Worm (Caenorhabditis elegans) whole organism, L3 larva: Measurements from ENCODE around the gene mrpl-36.

Experiments
- aly-2 ChIP-seq: fragments of 150-350 bp; optimal IDR thresholded peaks from 2 replicates; lab custom pipeline; 2014; ENCODE audit warnings: missing biosample characterization, missing genetic modification characterization
- ama-1 ChIP-seq: fragments of 150-350 bp; optimal IDR thresholded peaks from 2 replicates; lab custom pipeline; 2018
- ceh-16 ChIP-seq: sonication (generic microtip); optimal IDR thresholded peaks from 2 replicates; lab custom pipeline; 2017; ENCODE audit warnings: missing biosample characterization, missing genetic modification characterization
- egl-27 ChIP-seq: sonication (generic microtip); optimal IDR thresholded peaks from 4 replicates; lab custom pipeline; 2017; ENCODE audit warnings: missing biosample characterization, missing genetic modification reagents, missing genetic modification characterization
- elt-1 ChIP-seq: fragments of 150-350 bp; optimal IDR thresholded peaks from 2 replicates; lab custom pipeline; 2014; ENCODE audit warnings: missing biosample characterization, missing genetic modification characterization
- elt-2 ChIP-seq: sonication (generic microtip); optimal IDR thresholded peaks from 2 replicates; lab custom pipeline; 2016; ENCODE audit warnings: missing genetic modification reagents, mild to moderate bottlenecking, missing genetic modification characterization, missing compliant biosample characterization
- fkh-10 ChIP-seq: sonication (generic microtip); optimal IDR thresholded peaks from 2 replicates; lab custom pipeline; 2017; ENCODE audit warnings: missing biosample characterization, missing genetic modification reagents, missing genetic modification characterization
- fos-1 ChIP-seq: fragments of 150-350 bp; optimal IDR thresholded peaks from 2 replicates; lab custom pipeline; 2014; ENCODE audit warnings: missing biosample characterization, missing genetic modification characterization
- lin-15B ChIP-seq: fragments of 150-350 bp; optimal IDR thresholded peaks from 2 replicates; lab custom pipeline; 2014; ENCODE audit warnings: missing biosample characterization, missing genetic modification characterization
- lsy-12 ChIP-seq: sonication (generic microtip); optimal IDR thresholded peaks from 2 replicates; lab custom pipeline; 2016; ENCODE audit warnings: mild to moderate bottlenecking, missing genetic modification characterization, missing compliant biosample characterization
- nfya-1 ChIP-seq: sonication (generic microtip); optimal IDR thresholded peaks from 2 replicates; lab custom pipeline; 2017; ENCODE audit warnings: missing genetic modification characterization, mild to moderate bottlenecking, missing compliant biosample characterization, antibody characterized with exemption, moderate library complexity; ENCODE audit not compliant: insufficient read depth
- nhr-12 ChIP-seq: fragments of 150-350 bp; optimal IDR thresholded peaks from 2 replicates; lab custom pipeline; 2014; ENCODE audit warnings: missing biosample characterization, missing genetic modification characterization
- nhr-23 ChIP-seq: fragments of 150-350 bp; optimal IDR thresholded peaks from 2 replicates; lab custom pipeline; 2014; ENCODE audit warnings: missing biosample characterization, missing genetic modification reagents, missing genetic modification characterization
- nhr-25 ChIP-seq: sonication (generic microtip); optimal IDR thresholded peaks from 2 replicates; lab custom pipeline; 2017; ENCODE audit warnings: missing biosample characterization, missing genetic modification characterization
- nhr-43 ChIP-seq: sonication (generic microtip); optimal IDR thresholded peaks from 2 replicates; lab custom pipeline; 2016; ENCODE audit warnings: mild to moderate bottlenecking, missing genetic modification characterization, missing compliant biosample characterization; ENCODE audit not compliant: poor library complexity, severe bottlenecking
- pha-4 ChIP-seq: fragments of 150-350 bp; optimal IDR thresholded peaks from 2 replicates; lab custom pipeline; 2014; ENCODE audit warnings: missing biosample characterization, missing genetic modification reagents, missing genetic modification characterization
- pqm-1 ChIP-seq: fragments of 150-350 bp; optimal IDR thresholded peaks from 2 replicates; lab custom pipeline; 2017; ENCODE audit warnings: missing biosample characterization, missing genetic modification characterization, inconsistent platforms
- skn-1 ChIP-seq: fragments of 150-350 bp; optimal IDR thresholded peaks from 2 replicates; lab custom pipeline; 2014; ENCODE audit warnings: missing biosample characterization, missing genetic modification characterization
- snpc-4 ChIP-seq: fragments of 150-350 bp; optimal IDR thresholded peaks from 2 replicates; lab custom pipeline; 2014; ENCODE audit warnings: missing biosample characterization, missing genetic modification characterization
- tbx-2 ChIP-seq: sonication (generic microtip); optimal IDR thresholded peaks from 2 replicates; lab custom pipeline; 2016; ENCODE audit warnings: mild to moderate bottlenecking, missing genetic modification characterization, missing compliant biosample characterization

mrpl-36 gene

DNA sequence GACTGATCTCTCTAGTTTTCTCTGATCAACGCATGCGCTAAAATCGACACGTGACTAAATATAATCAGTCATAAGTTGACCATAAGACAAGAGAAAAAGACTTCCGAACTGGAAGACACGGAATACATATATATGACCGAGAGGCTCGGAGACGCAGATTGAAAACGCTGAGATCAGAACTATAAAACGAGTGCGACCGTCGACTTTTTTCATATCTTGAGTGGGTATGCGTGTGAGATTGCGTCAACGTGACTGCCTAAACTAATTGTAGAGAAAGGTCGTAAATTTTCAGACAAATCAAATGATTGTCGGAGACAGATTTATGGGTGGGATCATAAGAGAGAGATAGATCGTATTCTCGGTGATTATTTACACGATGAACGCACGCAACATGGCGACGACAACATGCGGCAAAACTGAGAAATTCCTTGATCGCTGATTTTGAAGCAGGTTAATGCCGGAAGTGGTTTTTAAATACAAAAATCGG lies 40.3 kb downstream of the mrpl-36 start (continued):
- TF ChIP-seq nhr-43 (tag; lab: Kevin White, UChicago), result peak; percentile 80
- no peak for TF ChIP-seq pha-4 (tag; lab: Kevin White, UChicago)
- peak; percentile 48 for TF ChIP-seq pqm-1 (tag; lab: Kevin White, UChicago)
- TF ChIP-seq lin-15B (tag; lab: Kevin White, UChicago), result no peak
- peak; percentile 82 for TF ChIP-seq ama-1
- no peak for TF ChIP-seq aly-2 (tag; lab: Kevin White, UChicago)

DNA sequence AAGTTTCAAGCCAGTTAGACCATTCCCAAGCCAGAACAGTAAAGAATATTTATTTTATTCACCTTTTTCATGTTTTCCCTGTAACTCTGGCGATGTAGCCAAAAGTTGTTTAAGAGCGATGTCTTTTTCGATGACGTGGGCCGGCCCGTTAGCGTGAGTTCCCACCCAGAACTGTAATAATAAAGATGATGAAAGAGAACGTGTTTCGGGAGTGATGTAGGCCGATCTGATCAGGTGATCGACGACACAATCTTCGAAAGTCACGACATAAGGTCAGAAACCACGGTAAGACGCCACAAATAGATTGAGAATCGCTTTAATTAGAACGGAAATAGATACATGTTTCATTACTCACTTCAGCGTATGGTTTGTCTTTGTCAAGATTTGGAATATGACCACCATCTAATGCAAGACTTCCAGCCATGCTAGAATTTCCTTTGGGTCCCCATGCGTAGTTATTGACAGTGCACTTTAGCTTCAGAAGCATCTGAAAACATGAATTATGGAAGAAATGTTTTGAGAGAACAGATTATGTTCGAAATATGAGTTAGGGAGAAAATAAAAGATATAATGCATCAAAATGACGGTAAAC lies 40.9 kb downstream of the mrpl-36 start, which contains the start of gene ZK632.4:
Gene ZK632.4, minus strand, starts transcription at position 487 of the 592 bp plus-strand sequence.
- TF ChIP-seq nhr-23 (tag; lab: Kevin White, UChicago) (peak; percentile 53), fos-1 (tag; lab: Kevin White, UChicago) (no peak), nhr-25 (tag; lab: Kevin White, UChicago) (peak; percentile 26)

DNA sequence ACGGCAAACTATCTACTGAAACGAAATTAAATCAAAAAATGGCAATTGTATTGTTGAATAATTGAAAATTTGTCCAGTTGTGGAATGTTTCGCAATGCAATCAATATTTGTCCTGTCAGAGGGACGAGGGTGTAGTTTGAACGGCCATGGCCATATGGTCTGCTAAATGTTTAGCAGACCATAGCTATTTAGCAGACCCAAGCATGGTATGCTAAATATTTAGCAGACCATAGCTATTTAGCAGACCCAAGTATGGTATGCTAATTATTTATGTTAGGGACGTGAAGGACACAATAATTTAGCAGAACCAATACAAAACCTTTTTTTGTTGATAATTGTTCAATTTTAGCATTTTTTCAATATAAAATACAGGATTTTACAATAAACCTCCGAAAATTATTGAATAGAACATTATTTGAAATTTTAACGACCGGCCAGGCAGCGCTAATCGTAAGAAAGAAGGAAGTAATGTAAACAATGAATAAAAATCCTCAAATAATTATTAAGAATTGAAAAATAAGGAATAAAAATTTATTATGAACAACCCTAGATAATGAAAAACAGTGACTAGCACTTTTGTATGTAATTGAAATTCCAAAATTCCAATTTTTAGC lies 42.8 kb downstream of the mrpl-36 start, which contains the start of gene riok-3:
Gene riok-3, minus strand, starts transcription at position 15 of the 614 bp plus-strand sequence.
- TF ChIP-seq skn-1 (tag; lab: Kevin White, UChicago), result no peak
- TF ChIP-seq ama-1, result peak; percentile 62
- peak; percentile 33 for TF ChIP-seq nhr-25 (tag; lab: Kevin White, UChicago)
- TF ChIP-seq nhr-23 (tag; lab: Kevin White, UChicago), result peak; percentile 36
- TF ChIP-seq nfya-1 (tag; lab: Kevin White, UChicago), result peak; percentile 12
- TF ChIP-seq tbx-2 (tag; lab: Kevin White, UChicago), result no peak
- no peak for TF ChIP-seq fos-1 (tag; lab: Kevin White, UChicago)
- peak; percentile 20 for TF ChIP-seq elt-2 (tag; lab: Kevin White, UChicago)
- TF ChIP-seq nhr-12 (tag; lab: Kevin White, UChicago), result no peak

DNA sequence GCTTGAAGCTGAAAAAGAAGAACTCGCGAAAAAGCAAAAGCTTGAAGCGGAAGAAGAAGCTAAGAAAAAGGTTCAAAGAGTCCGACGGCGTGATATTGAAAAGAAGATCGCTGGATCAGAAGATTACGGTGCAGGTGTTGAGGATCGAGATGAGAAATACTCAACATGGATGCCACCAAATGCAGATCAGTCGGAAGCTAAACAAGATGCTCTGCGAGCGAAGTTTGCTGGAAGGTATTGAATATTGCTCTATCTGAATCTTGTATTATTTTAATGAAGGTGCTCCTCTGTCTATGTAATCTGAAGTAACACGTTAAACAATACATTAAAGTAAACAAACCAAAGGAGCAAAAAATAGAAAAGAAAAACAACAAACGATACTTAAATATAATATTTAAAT lies 45.9 kb downstream of the mrpl-36 start:
- peak; percentile 50 for TF ChIP-seq ama-1
- no peak for TF ChIP-seq egl-27 (tag; lab: Kevin White, UChicago)

DNA sequence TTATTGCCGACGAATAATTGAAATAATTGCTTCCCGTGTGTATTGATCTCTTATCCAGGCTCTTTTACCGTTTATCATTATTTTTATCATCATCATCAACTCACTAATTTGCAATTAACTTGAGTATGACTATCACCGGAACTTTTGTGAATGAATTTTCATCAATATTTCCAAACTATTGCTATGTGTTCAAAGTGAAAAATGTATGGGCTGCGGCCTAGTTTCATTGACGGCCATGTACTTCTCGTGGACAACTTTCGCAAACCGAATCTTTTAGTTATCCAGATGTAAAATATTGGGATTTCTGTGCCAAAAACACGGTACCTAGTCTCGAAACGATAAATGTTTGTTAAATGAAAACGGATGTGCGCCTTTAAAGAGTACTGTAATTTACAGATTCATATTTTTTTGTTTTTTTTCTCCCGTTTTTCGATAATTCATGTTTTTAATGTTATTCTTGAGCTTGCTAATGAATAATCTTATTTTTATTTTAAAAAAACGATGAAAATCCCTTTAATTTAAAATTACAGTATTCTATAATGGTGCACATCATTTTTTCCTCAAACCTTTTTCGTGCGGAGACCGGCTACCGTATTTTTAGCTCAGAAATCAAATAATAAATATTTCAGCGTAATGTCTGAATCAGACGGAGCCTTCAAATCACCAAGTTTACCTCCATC lies 49.3 kb downstream of the mrpl-36 start, which contains the start of gene ZK632.2:
Gene ZK632.2, plus strand, starts transcription at position 630 of the 680 bp plus-strand sequence.
- TF ChIP-seq fkh-10 (GFP tag; lab: Kevin White, UChicago) (no peak), ceh-16 (no peak), snpc-4 (tag; lab: Kevin White, UChicago) (no peak), lsy-12 (no peak), skn-1 (tag; lab: Kevin White, UChicago) (no peak), tbx-2 (tag; lab: Kevin White, UChicago) (no peak), elt-1 (no peak), nfya-1 (tag; lab: Kevin White, UChicago) (peak; percentile 1), lin-15B (tag; lab: Kevin White, UChicago) (peak; percentile 10)
